Worm (Caenorhabditis elegans): ENCODE measurements around the gene T05A8.2.
A peak's percentile ranks its signal among the peaks of the same experiment; 100 is the strongest.

T05A8.2 gene

ce11 chrII:2734735-2735134 is 23.9 kb upstream of the T05A8.2 start:
- TF ChIP-seq sea-2 (GFP tag; IDR thresholded peaks at IDR 0.05) (no peak), cebp-1 (GFP tag; IDR thresholded peaks at IDR 0.05) (no peak), cebp-1 (tag; optimal IDR thresholded peaks at IDR 0.05) (peak; percentile 10), cebp-2 (GFP tag; IDR thresholded peaks at IDR 0.05) (0 out of 2 replicates have a peak, but pooled peaks have one; percentile 12), hmg-1.2 (GFP tag; IDR thresholded peaks at IDR 0.05) (peak; percentile 61; the same call in 1 of the 2 replicates), madf-3 (GFP tag; IDR thresholded peaks at IDR 0.05) (0 out of 2 replicates have a peak, but pooled peaks have one; percentile 23), hrde-1 (tag; optimal IDR thresholded peaks at IDR 0.05; ENCODE audit: borderline replicate concordance) (no peak), zfh-2 (GFP tag; conservative IDR thresholded peaks at IDR 0.05) (peak; percentile 39; the same call in 1 of the 2 replicates)

- no peak for TF ChIP-seq B0336.3 (GFP tag; IDR thresholded peaks at IDR 0.05)
- no peak for TF ChIP-seq lin-35 (GFP tag; optimal IDR thresholded peaks at IDR 0.05)
- TF ChIP-seq nfya-2 (GFP tag; IDR thresholded peaks at IDR 0.05), result no peak
- TF ChIP-seq nfyb-1 (GFP tag; IDR thresholded peaks at IDR 0.05), result no peak
- no peak for TF ChIP-seq zfh-2 (GFP tag; conservative IDR thresholded peaks at IDR 0.05)
- TF ChIP-seq mes-4 (tag; optimal IDR thresholded peaks at IDR 0.05), result no peak
- no peak for TF ChIP-seq die-1 (tag; optimal IDR thresholded peaks at IDR 0.05)
Measured at ce11 chrII:2734266-2734665, 23.4 kb upstream of the T05A8.2 start.

ce11 chrII:2730647-2731046 is 19.8 kb upstream of the T05A8.2 start:
- TF ChIP-seq ets-4 (GFP tag; optimal IDR thresholded peaks at IDR 0.05), result no peak
- TF ChIP-seq bed-2 (GFP tag; IDR thresholded peaks at IDR 0.05), result no peak
- TF ChIP-seq somi-1 (GFP tag; optimal IDR thresholded peaks at IDR 0.05), result no peak
- TF ChIP-seq attf-5 (GFP tag; optimal IDR thresholded peaks at IDR 0.05), result no peak
- TF ChIP-seq attf-3 (GFP tag; conservative IDR thresholded peaks at IDR 0.05), result no peak

- TF ChIP-seq nhr-120 (GFP tag; IDR thresholded peaks at IDR 0.05) (no peak), C17E4.6 (GFP tag; IDR thresholded peaks at IDR 0.05) (no peak), nhr-179 (tag; optimal IDR thresholded peaks at IDR 0.05) (no peak), let-607 (tag; optimal IDR thresholded peaks at IDR 0.05) (no peak), ama-1 (optimal IDR thresholded peaks at IDR 0.05) (no peak), ama-1 (GFP tag; optimal IDR thresholded peaks at IDR 0.05) (no peak)
Measured at ce11 chrII:2726774-2727173, 16.0 kb upstream of the T05A8.2 start.

ce11 chrII:2725561-2725960 is 14.7 kb upstream of the T05A8.2 start, which contains the start of the genes T05A8.11 and nep-2:
Gene T05A8.11, minus strand, starts transcription at chrII:2725661.
Gene nep-2, minus strand, starts transcription at chrII:2725752.
- TF ChIP-seq nhr-90 (tag; optimal IDR thresholded peaks at IDR 0.05) (no peak), atf-7 (tag; optimal IDR thresholded peaks at IDR 0.05) (no peak), nhr-120 (GFP tag; IDR thresholded peaks at IDR 0.05) (no peak), hmg-1.2 (GFP tag; IDR thresholded peaks at IDR 0.05) (no peak), hlh-26 (GFP tag; conservative IDR thresholded peaks at IDR 0.05) (no peak), ceh-91 (GFP tag; IDR thresholded peaks at IDR 0.05) (no peak), tbx-9 (tag; optimal IDR thresholded peaks at IDR 0.05; ENCODE audit: borderline replicate concordance) (no peak), athp-1 (tag; optimal IDR thresholded peaks at IDR 0.05) (no peak)

- TF ChIP-seq attf-5 (GFP tag; optimal IDR thresholded peaks at IDR 0.05), result no peak
- no peak for TF ChIP-seq die-1 (tag; optimal IDR thresholded peaks at IDR 0.05)
- no peak for TF ChIP-seq F23B12.7 (tag; optimal IDR thresholded peaks at IDR 0.05; ENCODE audit: insufficient read depth)
- no peak for TF ChIP-seq hmg-1.2 (GFP tag; IDR thresholded peaks at IDR 0.05)
- TF ChIP-seq zfh-2 (GFP tag; conservative IDR thresholded peaks at IDR 0.05), result peak; percentile 52
- no peak for TF ChIP-seq rcor-1 (GFP tag; IDR thresholded peaks at IDR 0.05)
- no peak for TF ChIP-seq Y56A3A.18 (GFP tag; IDR thresholded peaks at IDR 0.05)
- no peak for TF ChIP-seq F52B5.7 (tag; optimal IDR thresholded peaks at IDR 0.05)
- no peak for TF ChIP-seq mes-4 (tag; optimal IDR thresholded peaks at IDR 0.05)
- TF ChIP-seq atf-7 (tag; optimal IDR thresholded peaks at IDR 0.05), result no peak
- no peak for TF ChIP-seq lir-1 (GFP tag; conservative IDR thresholded peaks at IDR 0.05)
- TF ChIP-seq lin-26 (GFP tag; IDR thresholded peaks at IDR 0.05), result no peak
- TF ChIP-seq Y67H2A.10 (GFP tag; conservative IDR thresholded peaks at IDR 0.05), result no peak
- peak; percentile 63 for TF ChIP-seq tbp1 (GFP tag; optimal IDR thresholded peaks at IDR 0.05)
- no peak for TF ChIP-seq rpc-1 (optimal IDR thresholded peaks at IDR 0.05)
- TF ChIP-seq rpc-1 (tag; optimal IDR thresholded peaks at IDR 0.05), result peak; percentile 32
- TF ChIP-seq unc-130 (GFP tag; optimal IDR thresholded peaks at IDR 0.05), result no peak
Measured at ce11 chrII:2721992-2722391, 11.2 kb upstream of the T05A8.2 start.
